Worm (Caenorhabditis elegans) whole organism, L4/young adult: ENCODE results near the gene zfp-3.
"Not testable (repeated sequence)": the region's sequence is repeated elsewhere in the genome, so short reads cannot be mapped to it uniquely, and the experiment has no call there.

Experiments used
- W03F9.2 ChIP-seq: fragments of 150-350 bp; optimal IDR thresholded peaks from 2 replicates; lab custom pipeline; 2014; ENCODE audit warnings: missing biosample characterization, missing genetic modification characterization
- dao-5 ChIP-seq: sonication (generic microtip); optimal IDR thresholded peaks from 2 replicates; lab custom pipeline; 2016; ENCODE audit warnings: missing genotype, missing genetic modification characterization, moderate library complexity, missing compliant biosample characterization
- him-1 ChIP-seq: sonication (generic microtip); optimal IDR thresholded peaks from 2 replicates; lab custom pipeline; 2016; ENCODE audit warnings: missing genotype, missing genetic modification reagents, missing genetic modification characterization, missing compliant biosample characterization

The zfp-3 gene

DNA sequence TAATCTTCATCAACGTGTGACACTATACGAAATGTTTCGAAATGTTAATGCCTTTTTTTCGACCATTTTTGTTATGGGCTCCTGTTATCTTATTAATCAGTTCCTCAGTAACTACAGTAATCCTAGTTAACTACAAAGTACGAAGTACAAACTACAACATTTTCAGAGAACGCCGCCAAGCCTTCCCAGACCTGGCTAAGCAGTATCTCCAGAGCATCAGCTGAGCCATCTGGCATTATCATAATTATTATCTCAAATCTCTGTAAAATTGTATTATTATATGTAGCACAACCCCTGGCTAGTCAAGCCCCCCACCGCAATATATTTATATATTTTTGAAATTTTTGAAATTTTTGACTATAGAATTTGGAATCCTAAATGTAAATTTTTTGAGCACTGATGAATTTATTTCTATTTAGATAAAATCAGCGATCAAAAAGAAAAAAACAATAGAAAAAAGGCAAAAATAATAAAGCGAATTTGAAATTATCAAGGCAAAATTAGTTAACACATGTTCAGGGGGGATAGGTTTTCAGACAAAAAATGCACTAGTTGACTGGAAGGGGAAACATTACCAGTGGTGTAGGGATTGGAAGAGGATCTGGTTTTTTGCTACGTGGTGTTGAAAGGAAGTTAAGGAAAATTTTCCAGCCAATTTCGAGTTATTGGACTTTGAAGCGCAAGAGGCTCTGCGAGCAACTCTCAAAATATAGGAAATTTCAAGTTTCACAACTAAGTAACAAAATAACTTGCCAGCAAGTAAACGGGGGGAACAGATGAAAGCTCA, 5.6 kb upstream of the zfp-3 start:
- no peak for TF ChIP-seq W03F9.2
- TF ChIP-seq dao-5, result no peak
- TF ChIP-seq him-1 (tag; lab: Kevin White, UChicago), result no peak

DNA sequence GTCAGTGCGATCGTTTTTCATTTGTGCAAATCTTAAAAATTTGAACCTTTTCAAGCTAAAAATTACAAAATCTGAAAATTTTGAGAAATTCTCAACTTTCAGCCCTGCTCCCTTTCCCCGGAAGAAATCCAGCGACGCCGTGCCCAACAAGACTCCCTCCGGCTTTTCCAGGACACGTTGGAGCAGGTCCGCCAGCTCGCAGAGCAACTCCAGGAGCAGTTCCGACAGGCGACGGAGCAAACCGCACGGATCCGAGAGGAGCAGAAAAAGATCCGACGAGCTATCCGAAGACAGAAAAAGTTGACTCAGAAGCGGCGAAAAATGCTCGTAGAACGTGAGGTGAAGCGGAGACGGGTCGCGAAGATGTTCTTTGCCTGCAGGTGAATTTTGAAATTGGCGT, 4.8 kb upstream of the zfp-3 start:
- TF ChIP-seq W03F9.2, result no peak
- TF ChIP-seq dao-5, result no peak
- no peak for TF ChIP-seq him-1 (tag; lab: Kevin White, UChicago)

DNA sequence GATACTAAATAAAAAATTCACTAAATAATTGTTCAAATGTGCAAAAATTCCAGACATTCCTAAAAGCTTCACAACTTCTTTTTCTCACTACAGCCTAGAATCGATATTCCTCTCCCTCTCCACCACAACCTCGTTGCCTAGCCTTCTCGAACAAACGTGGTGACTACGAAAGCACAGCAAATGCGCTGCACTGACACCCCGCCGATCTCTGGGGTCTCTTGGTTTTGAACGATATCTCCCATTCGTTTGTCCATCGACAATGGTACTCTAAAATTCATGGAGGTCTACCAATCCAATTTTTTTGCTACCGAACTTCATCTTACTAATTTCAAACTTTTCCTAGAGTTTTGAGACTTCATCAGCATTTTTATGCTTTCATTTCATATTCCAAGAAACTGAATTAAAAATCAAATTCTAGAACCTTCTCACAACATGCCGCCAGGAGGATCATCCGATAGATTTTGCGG, 3.9 kb upstream of the zfp-3 start, which contains the start of gene W05H7.1:
Gene W05H7.1, plus strand, starts transcription at position 417 of the 467 bp plus-strand sequence.
- TF ChIP-seq him-1 (tag; lab: Kevin White, UChicago), result no peak
- TF ChIP-seq dao-5, result no peak
- no peak for TF ChIP-seq W03F9.2

DNA sequence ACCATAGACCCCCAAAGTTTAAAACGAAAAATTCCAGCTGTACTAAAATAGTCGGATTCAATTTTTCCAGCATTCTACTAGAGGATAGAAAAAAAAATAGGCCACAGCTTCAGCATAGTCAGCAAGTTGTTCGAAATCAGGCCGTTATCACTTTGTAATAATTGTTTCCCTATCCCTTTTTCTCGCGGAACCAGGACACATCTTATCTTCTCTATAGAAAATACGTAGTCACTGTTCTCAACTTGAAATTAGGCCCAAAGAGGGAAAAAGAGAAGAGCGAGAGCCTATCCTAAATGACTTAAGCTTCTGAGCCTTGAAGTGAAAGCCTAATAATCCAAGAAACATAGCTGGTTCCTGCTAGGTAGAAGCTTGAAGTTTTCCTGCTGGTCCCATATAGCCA, 747 bp downstream of the zfp-3 start:
- TF ChIP-seq W03F9.2, result no peak
- TF ChIP-seq dao-5, result no peak
- no peak for TF ChIP-seq him-1 (tag; lab: Kevin White, UChicago)

DNA sequence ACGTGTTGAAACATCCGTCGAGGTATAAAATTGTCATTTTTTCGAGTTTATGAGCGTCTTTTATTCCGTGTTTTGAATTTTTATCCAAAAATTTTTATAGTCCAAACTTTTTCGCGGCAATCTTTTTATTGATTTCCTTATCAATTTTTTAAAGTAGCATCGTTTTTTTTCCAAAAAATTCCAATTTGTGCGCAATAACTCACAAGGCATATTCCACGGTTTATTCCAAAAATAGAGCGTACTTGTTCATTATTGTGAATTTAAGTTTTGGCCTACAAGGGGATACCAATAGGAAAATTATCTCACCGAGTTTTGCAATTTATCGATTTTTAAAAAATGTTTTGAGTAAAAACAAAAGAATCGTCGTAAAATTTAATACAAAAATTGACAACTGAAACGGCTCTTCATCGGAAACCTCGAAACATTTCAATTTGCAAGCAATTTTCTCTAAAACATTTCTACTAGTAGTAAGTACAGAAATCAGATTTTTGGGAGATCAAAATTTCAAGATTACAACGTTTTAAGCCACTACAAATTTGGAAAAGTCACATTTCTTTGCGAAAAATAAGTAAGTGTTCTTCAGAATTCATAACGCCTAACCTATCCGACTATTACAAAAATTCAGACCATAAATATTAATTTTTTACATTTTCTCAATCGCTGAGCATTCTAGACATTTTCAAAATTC, 2.7 kb downstream of the zfp-3 start:
- TF ChIP-seq dao-5 (no peak), W03F9.2 (no peak), him-1 (tag; lab: Kevin White, UChicago) (no peak)

DNA sequence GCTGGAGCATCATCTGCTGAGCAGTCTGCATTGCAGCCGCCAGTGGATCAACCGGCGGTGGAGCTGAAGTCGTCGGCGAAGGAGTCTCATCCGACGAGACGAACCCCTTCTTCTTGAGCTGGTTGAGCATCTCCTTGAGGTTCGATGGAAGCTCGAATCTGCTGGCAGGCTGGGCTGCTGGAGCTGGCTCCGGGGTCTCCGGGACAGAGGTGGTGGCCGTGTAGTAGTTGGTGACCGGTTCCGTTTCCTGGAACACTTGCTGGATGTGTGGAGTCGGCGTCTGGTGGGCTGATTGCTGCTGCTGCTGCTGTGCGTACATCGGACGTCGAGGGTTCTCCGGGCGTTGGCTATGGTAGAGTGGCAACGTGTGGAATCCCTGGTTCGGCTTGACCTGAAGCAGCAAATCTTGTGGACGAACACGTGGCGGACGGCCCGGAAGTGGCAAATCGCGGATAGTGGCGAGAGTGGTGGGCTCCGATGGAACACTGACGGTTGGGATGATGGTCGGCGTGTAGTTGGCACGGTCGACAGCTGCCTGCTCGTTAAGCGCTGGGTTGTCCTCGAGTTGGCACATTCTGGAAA, 4.8 kb downstream of the zfp-3 start:
- TF ChIP-seq dao-5 (no peak), him-1 (tag; lab: Kevin White, UChicago) (no peak), W03F9.2 (no peak)

DNA sequence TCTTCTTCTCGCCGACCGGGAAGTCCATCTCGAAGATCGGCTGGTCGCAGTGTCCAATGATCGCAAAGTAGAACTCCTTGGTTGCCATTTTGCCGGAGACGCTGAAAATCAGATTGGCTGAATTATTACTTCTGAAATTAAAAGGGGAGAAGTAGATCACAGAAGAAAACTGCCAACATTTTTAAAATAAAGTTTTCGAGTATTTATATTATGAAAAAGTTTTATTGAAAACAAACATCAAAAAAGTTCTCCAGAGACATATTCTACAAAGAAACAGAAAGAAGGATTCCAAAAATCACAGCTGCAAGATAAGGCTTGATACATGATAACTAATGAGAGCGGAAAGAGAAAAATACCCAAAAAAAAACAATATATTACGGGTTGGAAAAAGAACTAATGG, 6.3 kb downstream of the zfp-3 start, which contains the start of gene sedl-1:
Gene sedl-1, minus strand, starts transcription at position 101 of the 400 bp plus-strand sequence.
- TF ChIP-seq W03F9.2, result no peak

DNA sequence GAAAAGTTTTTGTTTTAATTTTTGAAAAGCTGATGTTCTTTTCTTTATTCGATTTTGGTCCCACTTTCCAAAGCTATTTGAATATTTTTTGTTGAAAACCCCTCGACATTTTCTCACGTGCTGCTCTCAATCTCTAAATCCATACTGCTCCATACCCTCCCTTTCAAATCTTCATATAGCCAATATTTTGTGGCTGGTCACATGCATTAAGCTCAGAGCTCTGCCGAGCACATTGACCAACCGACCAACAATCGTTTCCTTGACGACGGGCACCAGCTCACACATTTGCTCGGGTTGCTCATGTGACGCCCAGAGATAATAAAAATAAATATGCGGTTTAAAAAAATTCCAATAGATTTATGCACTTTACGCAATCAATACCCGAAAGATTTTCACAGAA, 7.5 kb downstream of the zfp-3 start:
- TF ChIP-seq him-1 (tag; lab: Kevin White, UChicago) (no peak), dao-5 (no peak), W03F9.2 (no peak)

DNA sequence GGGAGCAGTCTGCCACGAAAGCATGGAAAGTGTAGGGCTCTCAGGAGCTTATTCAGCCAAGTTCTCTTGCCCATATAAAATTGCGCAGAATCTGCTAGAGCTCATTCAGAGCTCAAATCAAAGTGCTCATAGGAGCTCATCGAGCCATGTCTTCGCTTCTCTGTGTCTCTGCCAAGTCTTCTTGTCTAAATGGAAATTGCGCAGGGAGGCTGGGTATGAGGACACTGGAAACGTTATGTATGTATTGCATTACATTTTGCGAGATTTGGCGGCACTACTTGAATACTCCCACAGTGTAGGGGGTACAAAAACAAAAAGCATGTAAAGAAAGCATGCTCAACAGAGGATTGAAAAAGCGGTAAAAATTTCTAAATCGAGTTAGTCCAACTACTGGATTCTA, 9.3 kb downstream of the zfp-3 start:
- TF ChIP-seq him-1 (tag; lab: Kevin White, UChicago) (no peak), dao-5 (no peak), W03F9.2 (no peak)

DNA sequence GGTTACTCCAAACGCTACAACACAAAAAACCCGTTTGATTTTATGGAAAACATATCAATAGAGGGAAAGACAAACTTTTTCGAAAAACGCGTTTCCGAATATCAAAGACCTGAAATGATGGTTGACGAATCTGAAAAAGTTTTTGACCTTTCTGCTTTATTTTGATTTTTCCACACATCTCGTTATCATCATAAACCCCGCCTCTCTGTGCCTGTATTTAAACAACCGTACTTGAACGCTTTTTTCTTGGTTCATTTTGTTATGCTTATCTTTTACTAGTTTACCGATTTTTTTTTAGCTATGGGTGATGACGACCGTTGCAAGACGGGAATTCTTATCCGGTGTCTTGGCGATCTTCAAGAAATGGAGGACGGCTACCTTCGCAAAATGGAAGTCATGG, 15.7 kb downstream of the zfp-3 start, which contains the start of gene F19G12.1:
Gene F19G12.1, plus strand, starts transcription at position 301 of the 400 bp plus-strand sequence.
- TF ChIP-seq W03F9.2; him-1 (tag; lab: Kevin White, UChicago); dao-5: not testable (repeated sequence)

DNA sequence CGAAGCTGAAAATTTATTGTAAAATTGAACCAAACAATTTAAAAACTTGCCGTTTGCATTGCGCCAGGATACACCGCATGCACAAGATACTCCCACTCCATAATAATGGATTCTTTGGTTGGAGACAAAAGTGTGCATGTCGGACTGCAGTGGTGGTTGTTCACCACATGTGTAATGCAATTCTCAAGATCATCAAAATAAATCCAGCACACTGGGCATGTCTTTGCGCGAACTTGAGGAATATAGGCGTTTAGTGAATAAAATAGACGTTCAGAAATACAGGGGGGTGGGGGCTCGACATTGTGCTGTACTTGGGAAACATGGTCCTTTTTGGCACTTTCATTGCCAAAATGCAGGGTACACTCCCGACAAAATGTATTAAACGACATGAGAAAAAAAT, 20.0 kb downstream of the zfp-3 start, which contains the start of gene F19G12.11:
Gene F19G12.11, minus strand, starts transcription at position 101 of the 400 bp plus-strand sequence.
- no peak for TF ChIP-seq dao-5
- TF ChIP-seq him-1 (tag; lab: Kevin White, UChicago), result no peak
- no peak for TF ChIP-seq W03F9.2

DNA sequence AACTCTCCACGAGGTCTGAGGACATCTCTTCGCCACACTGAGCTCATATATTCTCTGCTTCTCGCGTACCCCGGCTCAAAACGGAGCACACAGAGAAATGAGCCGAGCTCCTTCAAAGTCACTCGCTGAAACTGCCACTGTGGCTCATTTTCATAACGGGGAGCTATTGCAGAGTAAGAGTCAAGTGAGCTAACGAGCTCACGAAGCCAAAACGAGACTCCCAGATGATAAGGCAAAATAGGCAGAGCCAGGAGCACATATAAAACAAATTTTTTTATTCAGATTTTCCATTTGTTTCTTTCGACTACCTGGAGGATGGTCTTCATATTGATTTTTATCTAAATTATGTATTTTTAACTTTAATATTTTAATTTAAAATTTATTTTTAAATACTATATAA, 21.9 kb downstream of the zfp-3 start, which contains the start of gene F19G12.3:
Gene F19G12.3, plus strand, starts transcription at position 301 of the 400 bp plus-strand sequence.
- no peak for TF ChIP-seq W03F9.2
- no peak for TF ChIP-seq dao-5
- TF ChIP-seq him-1 (tag; lab: Kevin White, UChicago), result no peak

DNA sequence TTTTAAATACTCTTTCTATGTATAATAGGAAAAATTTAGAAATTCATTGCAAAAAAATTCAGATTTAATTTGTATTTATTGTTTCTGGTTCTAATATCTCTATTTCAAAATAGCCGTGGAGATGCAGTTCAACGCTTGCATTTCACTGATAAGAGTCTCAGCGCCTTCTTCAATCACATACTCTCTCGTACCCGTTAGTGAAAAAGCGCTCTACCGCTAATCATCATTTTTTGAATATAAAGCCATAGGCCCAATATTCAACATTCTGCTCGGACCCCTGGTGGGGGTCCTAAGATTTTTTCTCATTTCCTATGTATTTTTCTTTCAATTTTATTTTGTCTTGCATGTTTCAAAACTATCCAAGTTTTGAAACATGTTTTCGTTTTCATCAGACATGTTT, 25.9 kb downstream of the zfp-3 start:
- TF ChIP-seq him-1 (tag; lab: Kevin White, UChicago), result no peak
- TF ChIP-seq dao-5, result no peak
- no peak for TF ChIP-seq W03F9.2

DNA sequence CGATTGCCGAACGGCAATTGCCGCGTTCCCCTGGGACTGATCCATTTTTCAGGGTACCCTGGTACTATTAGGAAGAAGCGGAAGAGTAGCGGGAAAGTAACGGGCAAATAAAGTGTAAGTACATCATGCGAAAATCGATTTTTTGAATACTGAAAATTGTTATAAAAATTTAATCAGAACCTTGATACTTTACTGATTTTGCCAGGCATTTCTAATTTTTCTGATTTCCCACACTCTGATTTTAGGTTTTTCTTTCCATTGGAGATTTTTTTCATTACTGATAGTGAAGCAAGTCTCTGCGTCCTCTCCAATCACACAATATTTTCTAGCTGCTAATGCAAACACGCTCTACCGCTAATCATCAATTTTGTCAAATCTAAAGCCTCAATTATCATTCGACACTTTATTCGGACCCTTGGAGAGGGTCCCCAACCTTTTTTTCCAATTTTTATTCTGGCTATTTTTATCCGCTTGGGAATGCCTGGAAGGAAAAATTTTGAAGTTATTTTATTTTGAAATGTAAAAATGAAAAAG, 27.2 kb downstream of the zfp-3 start, which contains the start of gene F19G12.9:
Gene F19G12.9, plus strand, starts transcription at position 51 of the 534 bp plus-strand sequence.
- TF ChIP-seq dao-5 (no peak), him-1 (tag; lab: Kevin White, UChicago) (no peak)
